Worm (Caenorhabditis elegans): ENCODE data around the gene JC8.16.

DNA sequence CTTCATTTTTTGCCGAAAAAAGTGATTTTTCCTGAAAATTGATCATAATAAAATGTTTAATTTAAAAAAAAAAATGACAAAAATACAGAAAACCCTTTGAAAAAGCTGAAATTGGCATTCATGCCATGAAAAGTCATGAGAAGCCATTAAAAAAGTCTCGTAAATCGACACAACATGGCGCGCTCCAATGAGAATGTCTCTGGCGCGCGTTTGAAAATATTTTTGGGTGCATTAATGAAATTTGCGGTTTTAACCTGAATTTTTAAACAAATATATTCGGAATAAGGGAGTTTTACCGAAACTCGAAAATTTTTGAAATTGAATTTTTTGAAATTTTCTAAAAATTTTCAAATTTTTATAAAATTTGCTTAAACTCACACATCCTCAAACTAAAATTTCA, 11.2 kb upstream of the JC8.16 start:
- no peak for TF ChIP-seq ama-1 (optimal IDR thresholded peaks at IDR 0.05)
- no peak for TF ChIP-seq aly-2 (tag; optimal IDR thresholded peaks at IDR 0.05)
- TF ChIP-seq nhr-12 (tag; optimal IDR thresholded peaks at IDR 0.05) = no peak
- no peak for TF ChIP-seq skn-1 (tag; optimal IDR thresholded peaks at IDR 0.05)
- TF ChIP-seq dpl-1 (GFP tag; optimal IDR thresholded peaks at IDR 0.05) = peak in 1 of 3 experiments; percentile 24
- TF ChIP-seq hlh-4 (tag; optimal IDR thresholded peaks at IDR 0.05) = no peak
- TF ChIP-seq tlp-1 (tag; optimal IDR thresholded peaks at IDR 0.05) = no peak

Measured in whole organism, L1 larva.